Worm (Caenorhabditis elegans) whole organism, mixed stage, embryonic: ENCODE measurements around the gene gtf-2H1.

ENCODE experiments used
- M03D4.4 ChIP-seq: sonication (generic microtip); optimal IDR thresholded peaks from 2 replicates; lab custom pipeline; 2017; ENCODE audit warnings: mild to moderate bottlenecking, missing genetic modification characterization, missing compliant biosample characterization
- bed-3 ChIP-seq: fragments of 200-800 bp; sonication (Bioruptor generic); optimal IDR thresholded peaks from 3 replicates; lab custom pipeline; 2018; ENCODE audit warnings: mild to moderate bottlenecking, missing genetic modification characterization, moderate library complexity, missing compliant biosample characterization
- blmp-1 ChIP-seq: fragments of 150-350 bp; optimal IDR thresholded peaks from 2 replicates; lab custom pipeline; 2014; ENCODE audit warnings: missing biosample characterization, missing genetic modification characterization
- ceh-39 ChIP-seq: fragments of 150-350 bp; optimal IDR thresholded peaks from 2 replicates; lab custom pipeline; 2014; ENCODE audit warnings: missing biosample characterization, missing genetic modification characterization
- ceh-43 ChIP-seq: fragments of 200-800 bp; sonication (Bioruptor generic); optimal IDR thresholded peaks from 2 replicates; lab custom pipeline; 2018; ENCODE audit warnings: mild to moderate bottlenecking, missing genetic modification characterization, moderate library complexity, missing compliant biosample characterization
- ceh-83 ChIP-seq: fragments of 200-800 bp; sonication (Bioruptor generic); optimal IDR thresholded peaks from 2 replicates; lab custom pipeline; 2018; ENCODE audit warnings: mild to moderate bottlenecking, missing genetic modification characterization, missing compliant biosample characterization
- ces-1 ChIP-seq: fragments of 150-350 bp; optimal IDR thresholded peaks from 2 replicates; lab custom pipeline; 2014; ENCODE audit warnings: missing biosample characterization, missing genetic modification reagents, missing genetic modification characterization
- cnd-1 ChIP-seq: fragments of 200-800 bp; sonication (Bioruptor generic); optimal IDR thresholded peaks from 2 replicates; lab custom pipeline; 2018; ENCODE audit warnings: mild to moderate bottlenecking, missing genetic modification characterization, missing compliant biosample characterization
- drap-1 ChIP-seq: fragments of 200-800 bp; sonication (Bioruptor generic); optimal IDR thresholded peaks from 3 replicates; lab custom pipeline; 2018; ENCODE audit warnings: mild to moderate bottlenecking, missing genetic modification characterization, missing compliant biosample characterization
- elt-1 ChIP-seq: sonication (generic microtip); optimal IDR thresholded peaks from 2 replicates; lab custom pipeline; 2017; ENCODE audit warnings: missing genetic modification characterization, mild to moderate bottlenecking, missing compliant biosample characterization, antibody characterized with exemption, moderate library complexity, borderline replicate concordance; ENCODE audit not compliant: insufficient read depth
- elt-3 ChIP-seq: fragments of 150-350 bp; optimal IDR thresholded peaks from 2 replicates; lab custom pipeline; 2014; ENCODE audit warnings: missing biosample characterization, missing genetic modification characterization
- flh-1 ChIP-seq: fragments of 200-800 bp; sonication (Bioruptor generic); optimal IDR thresholded peaks from 2 replicates; lab custom pipeline; 2018; ENCODE audit warnings: mild to moderate bottlenecking, missing genetic modification characterization, moderate library complexity, missing compliant biosample characterization
- ham-2 ChIP-seq: fragments of 200-800 bp; sonication (Bioruptor generic); optimal IDR thresholded peaks from 2 replicates; lab custom pipeline; 2018; ENCODE audit warnings: mild to moderate bottlenecking, missing genetic modification characterization, missing compliant biosample characterization
- hlh-1 ChIP-seq: fragments of 150-350 bp; optimal IDR thresholded peaks from 2 replicates; lab custom pipeline; 2014; ENCODE audit warnings: missing biosample characterization, missing genetic modification reagents, missing genetic modification characterization
- lin-13 ChIP-seq: fragments of 150-350 bp; optimal IDR thresholded peaks from 2 replicates; lab custom pipeline; 2014; ENCODE audit warnings: missing biosample characterization, missing genetic modification characterization
- lin-32 ChIP-seq: fragments of 200-800 bp; sonication (Bioruptor generic); optimal IDR thresholded peaks from 2 replicates; lab custom pipeline; 2018; ENCODE audit warnings: mild to moderate bottlenecking, missing genetic modification characterization, missing compliant biosample characterization
- lsy-2 ChIP-seq: fragments of 150-350 bp; optimal IDR thresholded peaks from 2 replicates; lab custom pipeline; 2014; ENCODE audit warnings: missing biosample characterization, missing genetic modification characterization
- mab-5 ChIP-seq: fragments of 150-350 bp; optimal IDR thresholded peaks from 2 replicates; lab custom pipeline; 2014; ENCODE audit warnings: missing biosample characterization, missing genetic modification characterization
- mep-1 ChIP-seq: fragments of 150-350 bp; optimal IDR thresholded peaks from 2 replicates; lab custom pipeline; 2017; ENCODE audit warnings: missing biosample characterization, missing genetic modification reagents, missing genetic modification characterization, inconsistent platforms
- mls-2 ChIP-seq: sonication (generic microtip); optimal IDR thresholded peaks from 2 replicates; lab custom pipeline; 2016; ENCODE audit warnings: mild to moderate bottlenecking, missing genetic modification characterization, moderate library complexity, missing compliant biosample characterization
- nhr-12 ChIP-seq: fragments of 150-350 bp; optimal IDR thresholded peaks from 2 replicates; lab custom pipeline; 2014; ENCODE audit warnings: missing biosample characterization, missing genetic modification characterization
- nhr-2 ChIP-seq: fragments of 150-350 bp; optimal IDR thresholded peaks from 2 replicates; lab custom pipeline; 2014; ENCODE audit warnings: missing biosample characterization, missing genetic modification characterization
- nhr-237 ChIP-seq: fragments of 150-350 bp; optimal IDR thresholded peaks from 2 replicates; lab custom pipeline; 2014; ENCODE audit warnings: missing biosample characterization, missing genetic modification characterization
- nhr-28 ChIP-seq: fragments of 150-350 bp; optimal IDR thresholded peaks from 2 replicates; lab custom pipeline; 2014; ENCODE audit warnings: missing biosample characterization, missing genetic modification characterization
- nhr-76 ChIP-seq: sonication (generic microtip); optimal IDR thresholded peaks from 2 replicates; lab custom pipeline; 2017; ENCODE audit warnings: missing biosample characterization, missing genetic modification characterization
- pha-4 ChIP-seq: fragments of 150-350 bp; optimal IDR thresholded peaks from 2 replicates; lab custom pipeline; 2018; ENCODE audit warnings: missing biosample characterization, missing genetic modification reagents, missing genetic modification characterization
- sem-2 ChIP-seq: fragments of 200-800 bp; sonication (Bioruptor generic); optimal IDR thresholded peaks from 2 replicates; lab custom pipeline; 2018; ENCODE audit warnings: mild to moderate bottlenecking, missing genetic modification characterization, missing compliant biosample characterization
- snpc-4 ChIP-seq: fragments of 150-350 bp; optimal IDR thresholded peaks from 2 replicates; lab custom pipeline; 2014; ENCODE audit warnings: missing biosample characterization, missing genetic modification characterization
- sptf-1 ChIP-seq: sonication (generic microtip); optimal IDR thresholded peaks from 2 replicates; lab custom pipeline; 2017; ENCODE audit warnings: mild to moderate bottlenecking, missing genetic modification characterization, moderate library complexity, missing compliant biosample characterization
- tbx-8 ChIP-seq: fragments of 200-800 bp; sonication (Bioruptor generic); optimal IDR thresholded peaks from 2 replicates; lab custom pipeline; 2018; ENCODE audit warnings: mild to moderate bottlenecking, missing genetic modification characterization, moderate library complexity, missing compliant biosample characterization
- unc-120 ChIP-seq: sonication (generic microtip); optimal IDR thresholded peaks from 2 replicates; lab custom pipeline; 2017; ENCODE audit warnings: missing genetic modification characterization, missing compliant biosample characterization; ENCODE audit not compliant: poor library complexity, severe bottlenecking
- unc-39 ChIP-seq: fragments of 150-350 bp; optimal IDR thresholded peaks from 2 replicates; lab custom pipeline; 2014; ENCODE audit warnings: missing biosample characterization, missing genetic modification characterization
- unc-62 ChIP-seq: fragments of 150-350 bp; optimal IDR thresholded peaks from 2 replicates; lab custom pipeline; 2014; ENCODE audit warnings: missing biosample characterization, missing genetic modification reagents, missing genetic modification characterization
- zip-8 ChIP-seq: fragments of 150-350 bp; optimal IDR thresholded peaks from 2 replicates; lab custom pipeline; 2014; ENCODE audit warnings: missing biosample characterization, missing genetic modification characterization
- ztf-11 ChIP-seq: fragments of 150-350 bp; optimal IDR thresholded peaks from 2 replicates; lab custom pipeline; 2014; ENCODE audit warnings: missing biosample characterization, missing genetic modification characterization

Gene gtf-2H1

DNA sequence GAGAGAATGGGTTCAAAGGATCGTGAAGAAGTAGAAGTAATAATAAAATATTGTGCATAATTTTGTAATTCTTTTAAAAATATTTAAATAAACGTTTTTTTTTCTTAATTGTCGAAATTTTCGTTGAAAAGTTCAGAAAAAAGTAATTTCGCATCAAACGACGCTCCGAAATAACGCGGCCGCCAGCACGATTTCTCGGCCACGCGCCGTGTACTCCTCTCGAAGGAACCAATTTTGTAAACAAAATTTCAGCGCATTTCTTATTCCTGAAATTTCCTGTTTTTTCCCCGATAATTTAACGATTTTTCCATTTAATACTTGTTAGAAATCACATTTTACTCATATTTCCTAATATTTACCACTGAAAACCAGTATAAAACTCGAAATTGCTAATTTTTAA is 39.5 kb downstream of the gtf-2H1 start, which contains the start of gene Y38C1AA.12:
Gene Y38C1AA.12 (plus strand): TSS at position 211 of the 400 bp plus-strand sequence.
- TF ChIP-seq lin-13 (tag; lab: Kevin White, UChicago) = peak; percentile 47
- peak; percentile 17 for TF ChIP-seq mep-1 (tag; lab: Kevin White, UChicago)
- TF ChIP-seq elt-1 (tag; lab: Kevin White, UChicago) = no peak
- no peak for TF ChIP-seq unc-62
- TF ChIP-seq nhr-76 = no peak
- no peak for TF ChIP-seq ceh-43 (GFP tag; lab: Kevin White, UChicago)
- TF ChIP-seq hlh-1 (tag; lab: Kevin White, UChicago) = no peak
- TF ChIP-seq snpc-4 = no peak
- peak; percentile 61 for TF ChIP-seq pha-4 (tag; lab: Kevin White, UChicago)
- TF ChIP-seq blmp-1 = no peak
- TF ChIP-seq drap-1 (GFP tag; lab: Kevin White, UChicago) = peak; percentile 24
- TF ChIP-seq nhr-28 (tag; lab: Kevin White, UChicago) = no peak
- TF ChIP-seq mls-2 (tag; lab: Kevin White, UChicago) = peak; percentile 69
- no peak for TF ChIP-seq zip-8 (tag; lab: Kevin White, UChicago)
- TF ChIP-seq nhr-237 (tag; lab: Kevin White, UChicago) = peak; percentile 35
- TF ChIP-seq unc-39 (tag; lab: Kevin White, UChicago) = no peak
- peak; percentile 40 for TF ChIP-seq cnd-1 (tag; lab: Kevin White, UChicago)
- no peak for TF ChIP-seq nhr-12
- peak; percentile 59 for TF ChIP-seq lsy-2 (tag; lab: Kevin White, UChicago)
- no peak for TF ChIP-seq flh-1 (GFP tag; lab: Kevin White, UChicago)
- no peak for TF ChIP-seq tbx-8
- peak; percentile 36 for TF ChIP-seq M03D4.4 (tag; lab: Kevin White, UChicago)
- TF ChIP-seq elt-3 = no peak
- no peak for TF ChIP-seq ceh-39
- TF ChIP-seq sem-2 (GFP tag; lab: Kevin White, UChicago) = no peak
- no peak for TF ChIP-seq ham-2 (GFP tag; lab: Kevin White, UChicago)
- peak; percentile 6 for TF ChIP-seq lin-32 (GFP tag; lab: Kevin White, UChicago)
- no peak for TF ChIP-seq ztf-11
- peak; percentile 11 for TF ChIP-seq ceh-83
- TF ChIP-seq ces-1 (GFP tag; lab: Kevin White, UChicago) = peak; percentile 19
- no peak for TF ChIP-seq unc-120 (tag; lab: Kevin White, UChicago)
- TF ChIP-seq bed-3 (GFP tag; lab: Kevin White, UChicago) = no peak
- no peak for TF ChIP-seq mab-5 (tag; lab: Kevin White, UChicago)
- TF ChIP-seq nhr-2 = no peak
- peak; percentile 68 for TF ChIP-seq sptf-1 (tag; lab: Kevin White, UChicago)

DNA sequence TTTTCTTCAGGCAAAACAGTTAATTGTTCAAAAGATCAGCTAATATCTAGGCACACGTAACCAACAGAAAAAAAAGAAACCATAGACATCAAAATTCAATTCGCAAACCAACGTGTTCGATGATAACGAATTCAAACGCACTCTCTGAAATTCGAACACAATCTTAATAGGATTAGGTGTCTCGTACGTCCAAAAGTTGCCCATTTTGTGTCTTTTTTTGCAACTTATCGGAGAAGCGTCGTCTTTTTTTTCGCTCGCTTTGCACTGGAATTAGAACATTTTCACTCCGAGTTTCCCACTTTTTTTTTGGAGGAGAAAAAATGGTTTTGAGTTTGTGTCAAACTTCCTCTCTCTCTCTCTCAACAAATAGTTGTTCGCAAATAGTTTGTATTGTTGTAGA is 42.5 kb downstream of the gtf-2H1 start:
- TF ChIP-seq nhr-28 (tag; lab: Kevin White, UChicago) = no peak
- no peak for TF ChIP-seq mab-5 (tag; lab: Kevin White, UChicago)
- no peak for TF ChIP-seq nhr-76
- TF ChIP-seq lin-13 (tag; lab: Kevin White, UChicago) = no peak
- no peak for TF ChIP-seq tbx-8
- no peak for TF ChIP-seq ceh-83
- TF ChIP-seq sptf-1 (tag; lab: Kevin White, UChicago) = no peak
- TF ChIP-seq, all 35 proteins: peak for 0

DNA sequence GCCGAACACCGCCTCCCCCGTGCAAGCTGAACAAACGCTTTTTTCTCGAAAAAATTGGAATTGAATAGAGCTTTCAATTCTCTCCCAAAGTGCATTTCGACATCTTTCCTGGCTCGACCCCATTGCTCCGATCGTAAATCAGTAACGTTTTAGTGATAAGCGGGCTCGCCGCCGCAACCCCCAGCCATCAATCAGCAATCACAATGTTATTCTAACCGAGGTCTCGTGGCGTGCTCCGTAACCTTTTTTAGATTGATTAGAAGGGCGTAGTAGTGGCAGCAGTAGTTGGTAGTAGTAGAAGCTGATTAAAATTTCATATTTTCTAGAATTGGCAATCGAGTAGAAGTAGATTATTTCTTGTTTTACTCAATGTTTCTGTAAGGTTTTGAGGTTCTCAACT is 44.2 kb downstream of the gtf-2H1 start:
- TF ChIP-seq unc-120 (tag; lab: Kevin White, UChicago) = no peak
- TF ChIP-seq M03D4.4 (tag; lab: Kevin White, UChicago) = no peak
- no peak for TF ChIP-seq nhr-2
- no peak for TF ChIP-seq ceh-43 (GFP tag; lab: Kevin White, UChicago)
- no peak for TF ChIP-seq nhr-237 (tag; lab: Kevin White, UChicago)
- TF ChIP-seq ceh-39 = no peak

DNA sequence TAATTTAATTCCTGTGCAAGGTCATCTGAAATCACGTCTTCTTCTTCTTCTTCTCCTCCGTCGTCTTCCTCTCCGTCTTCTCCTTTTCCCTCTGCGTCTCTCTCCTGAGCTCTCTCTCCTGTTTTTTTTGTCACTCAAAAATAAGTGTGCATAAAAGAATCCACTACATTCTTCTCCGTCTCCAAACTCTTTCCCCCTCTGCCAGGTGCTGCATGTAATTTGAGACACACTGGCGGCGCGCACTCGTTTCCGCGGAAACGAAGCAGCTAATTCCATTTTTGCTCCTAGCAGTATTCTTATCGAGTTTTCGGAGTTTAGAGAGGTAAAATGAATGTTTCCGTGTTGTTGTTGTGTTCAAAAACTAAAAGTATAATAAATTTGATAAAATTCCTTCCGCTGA is 45.5 kb downstream of the gtf-2H1 start:
- peak; percentile 23 for TF ChIP-seq hlh-1 (tag; lab: Kevin White, UChicago)
- TF ChIP-seq ces-1 (GFP tag; lab: Kevin White, UChicago) = peak; percentile 71
- no peak for TF ChIP-seq sem-2 (GFP tag; lab: Kevin White, UChicago)
